Fruit fly (Drosophila melanogaster) whole organism, wandering third instar larva: Measurements from ENCODE around the gene CG31848.

Experiments
- Abd-B ChIP-seq: fragments of >200 bp; optimal IDR thresholded peaks from 2 replicates; lab custom pipeline; 2017; ENCODE audit warnings: missing biosample characterization, missing genetic modification characterization
- Hnf4 ChIP-seq: fragments of 200-800 bp; sonication (Bioruptor generic); optimal IDR thresholded peaks from 2 replicates; lab custom pipeline; 2016; ENCODE audit warnings: missing biosample characterization, mild to moderate bottlenecking, missing genetic modification characterization
- h ChIP-seq: fragments of 200-800 bp; sonication (Bioruptor generic); optimal IDR thresholded peaks from 3 replicates; lab custom pipeline; 2016; ENCODE audit warnings: missing biosample characterization, mild to moderate bottlenecking, missing genetic modification characterization

DNA sequence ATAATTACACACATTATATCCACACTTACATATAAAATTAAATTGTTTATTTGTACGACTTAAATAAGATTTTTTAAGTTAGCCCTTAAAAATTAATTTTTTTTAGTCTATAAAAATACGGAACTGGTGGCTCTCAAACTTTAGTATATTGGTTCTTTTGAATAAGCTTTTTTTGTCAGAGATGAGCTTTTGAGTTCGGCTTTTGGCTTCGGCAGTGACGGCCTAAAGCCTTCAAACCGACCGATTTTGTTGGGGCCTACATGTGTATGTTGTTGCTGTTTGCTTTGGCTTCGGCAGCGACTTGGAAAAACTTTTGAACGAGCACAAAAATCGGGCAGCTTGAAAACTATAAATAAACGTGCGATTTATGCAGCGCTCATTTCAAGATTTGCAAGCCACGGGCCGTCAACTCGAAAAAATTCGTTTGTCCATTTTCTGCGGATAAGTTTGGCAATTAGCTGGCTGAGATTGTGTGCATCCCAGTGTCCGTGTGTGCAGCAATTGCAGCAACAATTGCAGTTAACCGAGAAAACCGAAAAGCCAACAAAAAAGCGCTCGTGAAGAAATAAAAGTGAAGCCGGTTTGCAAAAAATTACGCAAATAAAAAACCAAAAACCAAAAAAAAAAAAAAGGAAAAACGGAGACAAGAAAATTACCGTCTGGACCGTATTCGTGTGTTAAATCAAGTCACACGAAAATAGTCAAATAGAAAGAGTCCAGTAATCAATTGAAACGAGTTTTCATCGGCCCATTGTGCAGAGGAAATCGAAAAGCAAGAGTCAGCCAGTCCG is 19.6 kb downstream of the CG31848 start, which contains the start of gene CG16820:
- TF ChIP-seq h, result no peak
- no peak for TF ChIP-seq Abd-B (GFP tag; lab: Kevin White, UChicago)
- no peak for TF ChIP-seq Hnf4
